Worm (Caenorhabditis elegans): Measurements from ENCODE around the gene srt-20.

srt-20 gene

DNA sequence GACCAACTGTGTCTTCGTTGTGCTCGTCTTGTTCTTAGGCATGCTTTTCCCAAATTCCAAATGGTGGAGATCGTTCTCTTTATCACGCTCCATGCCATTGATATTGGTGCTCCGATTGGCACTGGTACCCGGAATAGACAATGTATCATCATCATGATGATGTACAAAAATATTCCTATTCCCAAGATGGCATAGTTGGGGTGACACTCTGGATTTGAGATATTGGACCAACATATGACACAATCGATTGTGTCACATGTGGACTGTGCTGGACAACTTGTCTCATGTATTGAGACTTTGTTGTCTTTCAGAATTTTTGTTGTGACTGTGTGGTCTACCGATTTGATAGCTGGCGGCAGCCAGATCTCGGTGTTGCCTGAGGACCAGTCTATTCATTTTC, 25.6 kb upstream of the srt-20 start:
- no peak for TF ChIP-seq egl-27 (tag; optimal IDR thresholded peaks at IDR 0.05)
- TF ChIP-seq nhr-12 (tag; optimal IDR thresholded peaks at IDR 0.05): no peak
- TF ChIP-seq mml-1 (tag; optimal IDR thresholded peaks at IDR 0.05): no peak
- no peak for TF ChIP-seq nhr-23 (tag; optimal IDR thresholded peaks at IDR 0.05)
- no peak for TF ChIP-seq lsy-12 (tag; optimal IDR thresholded peaks at IDR 0.05)
- no peak for TF ChIP-seq nhr-28 (tag; optimal IDR thresholded peaks at IDR 0.05)
- TF ChIP-seq ceh-9 (tag; optimal IDR thresholded peaks at IDR 0.05): no peak
- no peak for TF ChIP-seq R02D3.7 (tag; optimal IDR thresholded peaks at IDR 0.05)
- no peak for TF ChIP-seq ztf-4 (tag; optimal IDR thresholded peaks at IDR 0.05)

ce11 chrV:4303793-4304192, 25.2 kb upstream of the srt-20 start:
- no peak for TF ChIP-seq egl-5 (tag; optimal IDR thresholded peaks at IDR 0.05)
- no peak for TF ChIP-seq fkh-10 (GFP tag; optimal IDR thresholded peaks at IDR 0.05)

ce11 chrV:4302842-4303241, 24.2 kb upstream of the srt-20 start:
- TF ChIP-seq ama-1 (optimal IDR thresholded peaks at IDR 0.05) (no peak), ztf-11 (tag; optimal IDR thresholded peaks at IDR 0.05) (no peak), fkh-2 (tag; optimal IDR thresholded peaks at IDR 0.05) (no peak), nhr-25 (tag; optimal IDR thresholded peaks at IDR 0.05) (no peak), ztf-4 (tag; optimal IDR thresholded peaks at IDR 0.05) (no peak), aly-2 (tag; optimal IDR thresholded peaks at IDR 0.05) (no peak), jun-1 (tag; optimal IDR thresholded peaks at IDR 0.05) (no peak), ceh-16 (tag; optimal IDR thresholded peaks at IDR 0.05) (no peak)

- no peak for TF ChIP-seq ztf-4 (tag; optimal IDR thresholded peaks at IDR 0.05)
- TF ChIP-seq sea-2 (GFP tag; optimal IDR thresholded peaks at IDR 0.05): no peak
- TF ChIP-seq elt-3 (tag; optimal IDR thresholded peaks at IDR 0.05): no peak
- no peak for TF ChIP-seq unc-39 (tag; optimal IDR thresholded peaks at IDR 0.05)
- TF ChIP-seq lsy-12 (tag; optimal IDR thresholded peaks at IDR 0.05): no peak
- TF ChIP-seq fkh-2 (tag; optimal IDR thresholded peaks at IDR 0.05): no peak
- no peak for TF ChIP-seq nhr-67 (tag; optimal IDR thresholded peaks at IDR 0.05)
- no peak for TF ChIP-seq hmg-11 (tag; optimal IDR thresholded peaks at IDR 0.05)
- TF ChIP-seq nhr-76 (tag; optimal IDR thresholded peaks at IDR 0.05): no peak
- no peak for TF ChIP-seq elt-2 (tag; optimal IDR thresholded peaks at IDR 0.05)
- no peak for TF ChIP-seq elt-1 (tag; optimal IDR thresholded peaks at IDR 0.05)
Observed at ce11 chrV:4299741-4300140, 21.1 kb upstream of the srt-20 start, which contains the start of gene ZC132.3. TSS of gene ZC132.3 (minus strand) at chrV:4299841.

ce11 chrV:4298579-4298978, 19.9 kb upstream of the srt-20 start, which contains the start of gene ZC132.11:
TSS of gene ZC132.11 (minus strand) at chrV:4298679.
- TF ChIP-seq aly-2 (tag; optimal IDR thresholded peaks at IDR 0.05) (no peak), nhr-43 (tag; optimal IDR thresholded peaks at IDR 0.05; ENCODE audit: poor library complexity, severe bottlenecking) (no peak), pqm-1 (tag; optimal IDR thresholded peaks at IDR 0.05) (no peak), fkh-2 (tag; optimal IDR thresholded peaks at IDR 0.05) (no peak), lsy-12 (tag; optimal IDR thresholded peaks at IDR 0.05) (no peak), unc-39 (tag; optimal IDR thresholded peaks at IDR 0.05) (no peak), nhr-28 (tag; optimal IDR thresholded peaks at IDR 0.05) (no peak), jun-1 (tag; optimal IDR thresholded peaks at IDR 0.05) (no peak)

ce11 chrV:4295920-4296319, 17.3 kb upstream of the srt-20 start, which contains the start of gene F47D2.11:
TSS of gene F47D2.11 (minus strand) at chrV:4296020.
- TF ChIP-seq ceh-28 (tag; optimal IDR thresholded peaks at IDR 0.05) (no peak), lin-39 (tag; optimal IDR thresholded peaks at IDR 0.05) (no peak), unc-39 (tag; optimal IDR thresholded peaks at IDR 0.05) (no peak), ztf-4 (tag; optimal IDR thresholded peaks at IDR 0.05) (no peak), ceh-82 (tag; optimal IDR thresholded peaks at IDR 0.05) (no peak), mml-1 (tag; optimal IDR thresholded peaks at IDR 0.05) (no peak), unc-62 (GFP tag; optimal IDR thresholded peaks at IDR 0.05) (no peak), nhr-25 (tag; optimal IDR thresholded peaks at IDR 0.05) (no peak), egl-5 (tag; optimal IDR thresholded peaks at IDR 0.05) (no peak), fkh-2 (tag; optimal IDR thresholded peaks at IDR 0.05) (no peak), R02D3.7 (tag; optimal IDR thresholded peaks at IDR 0.05) (no peak), elt-1 (tag; optimal IDR thresholded peaks at IDR 0.05) (no peak), hmg-11 (tag; optimal IDR thresholded peaks at IDR 0.05) (no peak), lin-15B (tag; optimal IDR thresholded peaks at IDR 0.05) (no peak), nhr-28 (tag; optimal IDR thresholded peaks at IDR 0.05) (no peak), nfya-1 (tag; optimal IDR thresholded peaks at IDR 0.05; ENCODE audit: insufficient read depth) (no peak), fkh-10 (GFP tag; optimal IDR thresholded peaks at IDR 0.05) (no peak), nhr-43 (tag; optimal IDR thresholded peaks at IDR 0.05; ENCODE audit: poor library complexity, severe bottlenecking) (no peak)

Data from whole organism, L3 larva.